Fruit fly (Drosophila melanogaster) whole organism, prepupa: ENCODE results near the gene MED17.
A peak's percentile ranks its signal among the peaks of the same experiment; 100 is the strongest.

Experiments used
- Blimp-1 ChIP-seq: fragments of 200-800 bp; sonication (Bioruptor generic); optimal IDR thresholded peaks from 3 replicates; lab custom pipeline; 2017; ENCODE audit warnings: missing biosample characterization, missing genetic modification characterization, mild to moderate bottlenecking, moderate library complexity, missing genetic modification reagents
- CG10631 ChIP-seq: fragments of 200-800 bp; sonication (Bioruptor generic); optimal IDR thresholded peaks from 2 replicates; lab custom pipeline; 2016; ENCODE audit warnings: missing biosample characterization, missing genetic modification characterization
- CG10669 ChIP-seq: fragments of 200-800 bp; sonication (Bioruptor generic); optimal IDR thresholded peaks from 3 replicates; lab custom pipeline; 2018; ENCODE audit warnings: missing biosample characterization, mild to moderate bottlenecking, missing genetic modification characterization, moderate library complexity
- CG11294 ChIP-seq: fragments of 200-800 bp; sonication (Bioruptor generic); IDR thresholded peaks from 2 replicates; pipeline ENCODE4 v1.3.6; 2022; ENCODE audit warnings: missing biosample characterization, missing genetic modification characterization
- CG11762 ChIP-seq: fragments of 200-800 bp; sonication (Bioruptor generic); optimal IDR thresholded peaks from 3 replicates; lab custom pipeline; 2016; ENCODE audit warnings: missing biosample characterization, missing genetic modification characterization; ENCODE audit not compliant: insufficient read depth
- CG11902 ChIP-seq: fragments of 200-800 bp; sonication (Bioruptor generic); optimal IDR thresholded peaks from 3 replicates; lab custom pipeline; 2016; ENCODE audit warnings: missing biosample characterization, missing genetic modification characterization
- CG15336 ChIP-seq: fragments of 200-800 bp; sonication (Bioruptor generic); IDR thresholded peaks from 2 replicates; pipeline ENCODE4 v1.3.6; 2022; ENCODE audit warnings: missing biosample characterization, missing genetic modification characterization
- CG1621 ChIP-seq: fragments of 200-800 bp; sonication (Bioruptor generic); optimal IDR thresholded peaks from 3 replicates; lab custom pipeline; 2018; ENCODE audit warnings: missing biosample characterization, mild to moderate bottlenecking, missing genetic modification characterization
- CG16779 ChIP-seq: fragments of 200-800 bp; sonication (Bioruptor generic); optimal IDR thresholded peaks from 3 replicates; lab custom pipeline; 2017; ENCODE audit warnings: missing biosample characterization, mild to moderate bottlenecking, missing genetic modification characterization
- CG3032 ChIP-seq: fragments of 200-800 bp; optimal IDR thresholded peaks from 2 replicates; lab custom pipeline; 2019; ENCODE audit warnings: missing biosample characterization, mild to moderate bottlenecking, missing genetic modification characterization, moderate library complexity
- CG31627 ChIP-seq: fragments of 200-800 bp; sonication (Bioruptor generic); optimal IDR thresholded peaks from 3 replicates; lab custom pipeline; 2016; ENCODE audit warnings: missing biosample characterization, missing genetic modification characterization
- CG34406 ChIP-seq: fragments of 200-800 bp; sonication (Bioruptor generic); optimal IDR thresholded peaks from 3 replicates; lab custom pipeline; 2016; ENCODE audit warnings: missing biosample characterization, missing genetic modification characterization
- CG3919 ChIP-seq: fragments of 200-800 bp; sonication (Bioruptor generic); optimal IDR thresholded peaks from 3 replicates; lab custom pipeline; 2016; ENCODE audit warnings: missing biosample characterization, missing genetic modification characterization
- CG4318 ChIP-seq: fragments of 200-800 bp; sonication (Bioruptor generic); optimal IDR thresholded peaks from 3 replicates; lab custom pipeline; 2017; ENCODE audit warnings: missing biosample characterization, mild to moderate bottlenecking, missing genetic modification characterization
- CG6163 ChIP-seq: fragments of 200-800 bp; sonication (Bioruptor generic); IDR thresholded peaks from 3 replicates; pipeline ENCODE4 v1.3.6; 2022; ENCODE audit warnings: missing biosample characterization, missing genetic modification characterization
- CG6276 ChIP-seq: fragments of 200-800 bp; sonication (Bioruptor generic); optimal IDR thresholded peaks from 2 replicates; lab custom pipeline; 2017; ENCODE audit warnings: missing biosample characterization, mild to moderate bottlenecking, missing genetic modification characterization
- CG6792 ChIP-seq: fragments of 200-800 bp; sonication (Bioruptor generic); optimal IDR thresholded peaks from 3 replicates; lab custom pipeline; 2016; ENCODE audit warnings: missing biosample characterization, missing genetic modification characterization
- CG6808 ChIP-seq: fragments of 200-800 bp; sonication (Bioruptor generic); optimal IDR thresholded peaks from 3 replicates; lab custom pipeline; 2017; ENCODE audit warnings: missing biosample characterization, missing genetic modification characterization, mild to moderate bottlenecking, moderate library complexity, missing genetic modification reagents
- CG6854 ChIP-seq: fragments of 200-800 bp; sonication (Bioruptor generic); optimal IDR thresholded peaks from 2 replicates; lab custom pipeline; 2017; ENCODE audit warnings: missing biosample characterization, mild to moderate bottlenecking, missing genetic modification characterization
- CG7368 ChIP-seq: fragments of 200-800 bp; sonication (Bioruptor generic); optimal IDR thresholded peaks from 3 replicates; lab custom pipeline; 2016; ENCODE audit warnings: missing biosample characterization, missing genetic modification characterization
- CG8319 ChIP-seq: fragments of 200-800 bp; sonication (Bioruptor generic); optimal IDR thresholded peaks from 3 replicates; lab custom pipeline; 2016; ENCODE audit warnings: missing biosample characterization, missing genetic modification characterization
- CG8632 ChIP-seq: fragments of 200-800 bp; sonication (Bioruptor generic); optimal IDR thresholded peaks from 3 replicates; lab custom pipeline; 2016; ENCODE audit warnings: missing biosample characterization, missing genetic modification characterization
- CG9139 ChIP-seq: fragments of 200-800 bp; sonication (Bioruptor generic); optimal IDR thresholded peaks from 3 replicates; lab custom pipeline; 2017; ENCODE audit warnings: missing biosample characterization, mild to moderate bottlenecking, missing genetic modification characterization
- Eip75B ChIP-seq: fragments of 200-800 bp; sonication (Bioruptor generic); optimal IDR thresholded peaks from 3 replicates; lab custom pipeline; 2016; ENCODE audit warnings: missing biosample characterization, missing genetic modification characterization
- Eip78C ChIP-seq: fragments of 200-800 bp; sonication (Bioruptor generic); peaks from one replicate; lab custom pipeline; 2016; ENCODE audit warnings: missing biosample characterization, missing genetic modification characterization
- Ets96B ChIP-seq: fragments of 200-800 bp; optimal IDR thresholded peaks from 2 replicates; lab custom pipeline; 2019; ENCODE audit warnings: missing biosample characterization, mild to moderate bottlenecking, missing genetic modification characterization, moderate library complexity
- Gug ChIP-seq: fragments of 200-800 bp; sonication (Bioruptor generic); IDR thresholded peaks from 2 replicates; pipeline ENCODE4 v1.3.6; 2022; ENCODE audit warnings: missing biosample characterization, missing genetic modification characterization
- Hr38 ChIP-seq: sonication (Bioruptor generic); optimal IDR thresholded peaks from 2 replicates; lab custom pipeline; 2016; ENCODE audit warnings: missing biosample characterization, missing genetic modification characterization
- Hr39 ChIP-seq: fragments of 200-800 bp; sonication (Bioruptor generic); optimal IDR thresholded peaks from 2 replicates; lab custom pipeline; 2016; ENCODE audit warnings: missing biosample characterization, missing genetic modification characterization
- Hr4 ChIP-seq: fragments of 200-800 bp; sonication (Bioruptor generic); optimal IDR thresholded peaks from 3 replicates; lab custom pipeline; 2016; ENCODE audit warnings: missing biosample characterization, missing genetic modification characterization
- Lpt ChIP-seq: fragments of 200-800 bp; sonication (Bioruptor generic); optimal IDR thresholded peaks from 3 replicates; lab custom pipeline; 2016; ENCODE audit warnings: missing biosample characterization, missing genetic modification characterization
- Met ChIP-seq: fragments of 200-800 bp; sonication (Bioruptor generic); optimal IDR thresholded peaks from 3 replicates; lab custom pipeline; 2016; ENCODE audit warnings: missing biosample characterization, missing genetic modification characterization
- OdsH ChIP-seq: fragments of 200-800 bp; sonication (Bioruptor generic); optimal IDR thresholded peaks from 3 replicates; lab custom pipeline; 2016; ENCODE audit warnings: missing biosample characterization, missing genetic modification characterization
- Sox102F ChIP-seq: fragments of 200-800 bp; sonication (Bioruptor generic); optimal IDR thresholded peaks from 2 replicates; lab custom pipeline; 2016; ENCODE audit warnings: missing biosample characterization, mild to moderate bottlenecking, missing genetic modification characterization
- Sox14 ChIP-seq: fragments of 200-800 bp; sonication (Bioruptor generic); optimal IDR thresholded peaks from 3 replicates; lab custom pipeline; 2016; ENCODE audit warnings: missing biosample characterization, missing genetic modification characterization
- cyc ChIP-seq: fragments of 200-800 bp; sonication (Bioruptor generic); optimal IDR thresholded peaks from 3 replicates; lab custom pipeline; 2016; ENCODE audit warnings: missing biosample characterization, missing genetic modification characterization
- dsx ChIP-seq: fragments of 200-800 bp; optimal IDR thresholded peaks from 3 replicates; lab custom pipeline; 2019; ENCODE audit warnings: missing biosample characterization, mild to moderate bottlenecking, missing genetic modification characterization, moderate library complexity; ENCODE audit not compliant: poor library complexity, severe bottlenecking
- esn ChIP-seq: fragments of 200-800 bp; sonication (Bioruptor generic); optimal IDR thresholded peaks from 2 replicates; lab custom pipeline; 2016; ENCODE audit warnings: missing biosample characterization, mild to moderate bottlenecking, missing genetic modification characterization, moderate library complexity
- fd59A ChIP-seq: fragments of 200-800 bp; sonication (Bioruptor generic); optimal IDR thresholded peaks from 2 replicates; lab custom pipeline; 2017; ENCODE audit warnings: missing biosample characterization, mild to moderate bottlenecking, missing genetic modification characterization, missing genetic modification reagents
- fd85E ChIP-seq: fragments of 200-800 bp; sonication (Bioruptor generic); optimal IDR thresholded peaks from 3 replicates; lab custom pipeline; 2016; ENCODE audit warnings: missing biosample characterization, missing genetic modification characterization
- net ChIP-seq: fragments of 200-800 bp; sonication (Bioruptor generic); optimal IDR thresholded peaks from 3 replicates; lab custom pipeline; 2016; ENCODE audit warnings: missing biosample characterization, missing genetic modification characterization
- salr ChIP-seq, 2 experiments: fragments of 200-800 bp; sonication (Bioruptor generic); optimal IDR thresholded peaks; 3 replicates each; lab custom pipeline; 2016 to 2018; ENCODE audit warnings: missing biosample characterization in 2 of 2, missing genetic modification characterization in 2 of 2, mild to moderate bottlenecking in 1 of 2
- spab ChIP-seq: fragments of 200-800 bp; sonication (Bioruptor generic); optimal IDR thresholded peaks from 2 replicates; lab custom pipeline; 2017; ENCODE audit warnings: missing biosample characterization, mild to moderate bottlenecking, missing genetic modification characterization, missing genetic modification reagents
- ss ChIP-seq, 2 experiments: fragments of 200-800 bp; sonication (Bioruptor generic); optimal IDR thresholded peaks; 2 replicates in 1 of 2; 3 replicates in 1 of 2; lab custom pipeline; 2017 to 2018; ENCODE audit warnings: mild to moderate bottlenecking in 2 of 2, missing biosample characterization in 2 of 2, missing genetic modification characterization in 2 of 2, moderate library complexity in 1 of 2
- svp ChIP-seq: fragments of 200-800 bp; sonication (Bioruptor generic); peaks from one replicate; lab custom pipeline; 2016; ENCODE audit warnings: missing biosample characterization, missing genetic modification characterization
- topi ChIP-seq: fragments of 200-800 bp; sonication (Bioruptor generic); optimal IDR thresholded peaks from 3 replicates; lab custom pipeline; 2016; ENCODE audit warnings: missing biosample characterization, missing genetic modification characterization
- vri ChIP-seq: fragments of 200-800 bp; sonication (Bioruptor generic); optimal IDR thresholded peaks from 3 replicates; lab custom pipeline; 2016; ENCODE audit warnings: missing biosample characterization, mild to moderate bottlenecking, missing genetic modification characterization

The MED17 gene

dm6 chr3R:18168398-18168797 is 20.5 kb upstream of the MED17 start (continued):
- TF ChIP-seq Lpt (peak; percentile 23), Sox14 (GFP tag; lab: Kevin White, UChicago) (peak; percentile 38), ss (GFP tag; optimal IDR thresholded peaks at IDR 0.05; lab: Kevin White, UChicago) (peak in 1 of 2 experiments; percentile 12), CG3919 (GFP tag; lab: Kevin White, UChicago) (peak; percentile 54), CG4318 (GFP tag; lab: Kevin White, UChicago) (no peak), CG6808 (peak; percentile 58), OdsH (peak; percentile 33), cyc (GFP tag; lab: Kevin White, UChicago) (no peak), Met (GFP tag; lab: Kevin White, UChicago) (peak; percentile 14), CG6792 (GFP tag; lab: Kevin White, UChicago) (no peak), CG6163 (GFP tag; lab: Robert Waterston, UW) (peak; percentile 45; the same call in 2 of the 3 replicates), Blimp-1 (GFP tag; lab: Kevin White, UChicago) (no peak), CG34406 (GFP tag; lab: Kevin White, UChicago) (peak; percentile 52), Hr4 (GFP tag; lab: Kevin White, UChicago) (peak; percentile 11), CG7368 (GFP tag; lab: Kevin White, UChicago) (peak; percentile 59), topi (GFP tag; lab: Kevin White, UChicago) (peak; percentile 32), net (peak; percentile 39), Eip75B (GFP tag; lab: Kevin White, UChicago) (no peak)

- TF ChIP-seq CG6854 (GFP tag; lab: Kevin White, UChicago) (no peak), svp (GFP tag; lab: Kevin White, UChicago) (peak; percentile 71), vri (GFP tag; lab: Kevin White, UChicago) (peak; percentile 15), CG15336 (GFP tag; lab: Robert Waterston, UW) (no peak; the same call in 1 of the 2 replicates), CG31627 (GFP tag; lab: Kevin White, UChicago) (peak; percentile 56), dsx (no peak), CG16779 (tag; lab: Kevin White, UChicago) (no peak), Met (GFP tag; lab: Kevin White, UChicago) (peak; percentile 41), Hr38 (GFP tag; lab: Kevin White, UChicago) (no peak), Eip78C (GFP tag; lab: Kevin White, UChicago) (peak; percentile 89), CG11294 (GFP tag; lab: Robert Waterston, UW) (no peak), CG11762 (peak; percentile 6), CG3919 (GFP tag; lab: Kevin White, UChicago) (peak; percentile 45), CG6808 (no peak), CG8319 (GFP tag; lab: Kevin White, UChicago) (no peak), topi (GFP tag; lab: Kevin White, UChicago) (peak; percentile 21), CG9139 (no peak), esn (GFP tag; lab: Kevin White, UChicago) (peak; percentile 31), Lpt (no peak), fd59A (GFP tag; lab: Kevin White, UChicago) (no peak), CG8632 (no peak), CG7368 (GFP tag; lab: Kevin White, UChicago) (no peak), Sox14 (GFP tag; lab: Kevin White, UChicago) (peak; percentile 65), Sox102F (GFP tag; lab: Kevin White, UChicago) (peak; percentile 10), CG10631 (GFP tag; lab: Kevin White, UChicago) (peak; percentile 35), CG34406 (GFP tag; lab: Kevin White, UChicago) (peak; percentile 2), OdsH (peak; percentile 1), CG6163 (GFP tag; lab: Robert Waterston, UW) (0 out of 3 replicates have a peak, but pooled peaks have one; percentile 27), fd85E (GFP tag; lab: Kevin White, UChicago) (no peak), CG10669 (GFP tag; lab: Kevin White, UChicago) (peak; percentile 32), CG6792 (GFP tag; lab: Kevin White, UChicago) (peak; percentile 3), Hr39 (GFP tag; lab: Kevin White, UChicago) (peak; percentile 27), Gug (GFP tag; lab: Robert Waterston, UW) (no peak), ss (GFP tag; optimal IDR thresholded peaks at IDR 0.05; lab: Kevin White, UChicago) (peak in 1 of 2 experiments; percentile 14), spab (GFP tag; lab: Kevin White, UChicago) (no peak), Blimp-1 (GFP tag; lab: Kevin White, UChicago) (no peak), CG6276 (peak; percentile 52), salr (GFP tag; optimal IDR thresholded peaks at IDR 0.05; lab: Kevin White, UChicago) (peak in 1 of 2 experiments; percentile 22), Ets96B (tag; lab: Kevin White, UChicago) (peak; percentile 23), CG1621 (tag; lab: Kevin White, UChicago) (peak; percentile 22), Eip75B (GFP tag; lab: Kevin White, UChicago) (peak; percentile 45), CG3032 (tag; lab: Kevin White, UChicago) (peak; percentile 28), CG11902 (GFP tag; lab: Kevin White, UChicago) (no peak)
Observed at dm6 chr3R:18168929-18169350, 19.9 kb upstream of the MED17 start.
